Worm (Caenorhabditis elegans): ENCODE results near the gene ubc-24.

Gene ubc-24

ce11 chrII:8437035-8437434 lies 31.6 kb downstream of the ubc-24 start, which contains the start of gene acp-3:
Gene acp-3 (minus strand): TSS chrII:8437135.
- no peak for TF ChIP-seq mel-28 (tag; optimal IDR thresholded peaks at IDR 0.05; ENCODE audit: borderline replicate concordance)
- TF ChIP-seq F49E8.2 (tag; optimal IDR thresholded peaks at IDR 0.05; ENCODE audit: insufficient read depth): no peak
- no peak for TF ChIP-seq zfh-2 (GFP tag; conservative IDR thresholded peaks at IDR 0.05)
- TF ChIP-seq attf-3 (GFP tag; conservative IDR thresholded peaks at IDR 0.05): no peak
- no peak for TF ChIP-seq snpc-1.1 (tag; optimal IDR thresholded peaks at IDR 0.05; ENCODE audit: insufficient read depth)

ce11 chrII:8438791-8439287 lies 33.4 kb downstream of the ubc-24 start, which contains the start of gene lips-10:
Gene lips-10 (plus strand): TSS chrII:8439168.
- TF ChIP-seq rcor-1 (GFP tag; IDR thresholded peaks at IDR 0.05) (no peak), mxl-1 (tag; optimal IDR thresholded peaks at IDR 0.05) (no peak), lin-35 (GFP tag; optimal IDR thresholded peaks at IDR 0.05) (no peak), attf-5 (GFP tag; optimal IDR thresholded peaks at IDR 0.05) (no peak), B0019.2 (GFP tag; conservative IDR thresholded peaks at IDR 0.05) (no peak)

DNA sequence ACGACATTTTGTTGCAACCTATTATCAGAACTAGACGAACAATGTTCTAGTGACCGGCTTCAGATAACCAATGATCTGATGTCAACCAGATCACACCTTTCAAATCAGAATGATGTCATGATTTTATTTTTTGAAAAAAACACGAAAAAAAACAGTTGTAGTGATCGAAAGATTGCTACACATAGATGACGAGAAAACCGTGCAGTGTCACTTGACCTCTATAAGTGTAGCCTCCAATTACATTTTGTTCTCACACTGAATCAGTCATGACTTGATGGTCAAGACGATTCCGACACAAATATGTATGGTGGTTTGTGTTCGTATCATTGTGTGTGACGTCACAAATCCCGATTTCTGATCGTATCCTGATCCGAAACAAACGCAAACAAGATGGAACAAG lies 34.7 kb downstream of the ubc-24 start:
- TF ChIP-seq lin-35 (GFP tag; optimal IDR thresholded peaks at IDR 0.05) (no peak), fkh-3 (tag; optimal IDR thresholded peaks at IDR 0.05) (no peak), unc-62 (GFP tag; optimal IDR thresholded peaks at IDR 0.05) (no peak), atf-7 (tag; optimal IDR thresholded peaks at IDR 0.05) (peak; percentile 6), ama-1 (optimal IDR thresholded peaks at IDR 0.05) (peak; percentile 68), ama-1 (GFP tag; optimal IDR thresholded peaks at IDR 0.05) (no peak), akir-1 (GFP tag; optimal IDR thresholded peaks at IDR 0.05) (no peak), bed-1 (GFP tag; IDR thresholded peaks at IDR 0.05) (no peak), lin-40 (tag; optimal IDR thresholded peaks at IDR 0.05) (peak; percentile 3), madf-8 (GFP tag; conservative IDR thresholded peaks at IDR 0.05) (no peak), ZK185.1 (tag; optimal IDR thresholded peaks at IDR 0.05; ENCODE audit: poor library complexity, severe bottlenecking) (no peak), sdz-38 (tag; optimal IDR thresholded peaks at IDR 0.05) (no peak), mel-28 (tag; optimal IDR thresholded peaks at IDR 0.05; ENCODE audit: borderline replicate concordance) (no peak), tbp1 (GFP tag; optimal IDR thresholded peaks at IDR 0.05) (no peak), sea-2 (GFP tag; IDR thresholded peaks at IDR 0.05) (no peak), dox-1 (GFP tag; IDR thresholded peaks at IDR 0.05) (no peak), madf-3 (GFP tag; IDR thresholded peaks at IDR 0.05) (no peak), lin-54 (GFP tag; optimal IDR thresholded peaks at IDR 0.05) (no peak), pha-4 (tag; optimal IDR thresholded peaks at IDR 0.05) (no peak), die-1 (tag; optimal IDR thresholded peaks at IDR 0.05) (no peak), rec-8 (tag; optimal IDR thresholded peaks at IDR 0.05) (no peak), nhr-27 (tag; optimal IDR thresholded peaks at IDR 0.05) (no peak), let-607 (tag; optimal IDR thresholded peaks at IDR 0.05) (no peak), ceh-58 (GFP tag; IDR thresholded peaks at IDR 0.05) (no peak), ceh-100 (GFP tag; IDR thresholded peaks at IDR 0.05) (no peak), aptf-3 (GFP tag; IDR thresholded peaks at IDR 0.05) (no peak)

DNA sequence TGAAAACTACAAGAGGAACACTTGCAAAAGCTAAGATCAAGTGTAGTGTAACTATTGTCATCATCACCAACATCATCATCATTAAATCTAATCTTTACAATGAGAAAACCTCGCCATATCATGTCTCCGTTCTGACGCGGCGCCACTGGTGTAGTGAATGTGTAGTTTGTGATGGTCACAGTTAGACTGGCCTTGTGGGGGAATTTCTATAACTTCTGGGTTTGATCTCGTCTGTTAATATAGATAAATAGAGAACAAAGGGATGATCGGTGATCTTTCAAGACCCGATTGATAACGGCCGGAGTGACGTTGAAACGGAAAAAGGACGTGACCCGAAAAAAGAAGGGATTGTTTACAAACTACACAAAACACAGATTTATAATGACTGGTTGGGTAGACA lies 35.4 kb downstream of the ubc-24 start:
- no peak for TF ChIP-seq mxl-1 (tag; optimal IDR thresholded peaks at IDR 0.05)
- peak; percentile 29 for TF ChIP-seq ztf-26 (tag; optimal IDR thresholded peaks at IDR 0.05)
- TF ChIP-seq nfya-2 (GFP tag; IDR thresholded peaks at IDR 0.05): no peak
- TF ChIP-seq dpff-1 (tag; optimal IDR thresholded peaks at IDR 0.05): no peak
- no peak for TF ChIP-seq snpc-4 (GFP tag; optimal IDR thresholded peaks at IDR 0.05)
- TF ChIP-seq snpc-4 (tag; optimal IDR thresholded peaks at IDR 0.05): no peak
- no peak for TF ChIP-seq madf-3 (GFP tag; IDR thresholded peaks at IDR 0.05)
- no peak for TF ChIP-seq ztf-18 (tag; optimal IDR thresholded peaks at IDR 0.05)
- TF ChIP-seq ekl-4 (GFP tag; IDR thresholded peaks at IDR 0.05): no peak
- TF ChIP-seq F52B5.7 (tag; optimal IDR thresholded peaks at IDR 0.05): no peak
- peak; percentile 6 for TF ChIP-seq somi-1 (GFP tag; optimal IDR thresholded peaks at IDR 0.05)
- no peak for TF ChIP-seq rpc-1 (optimal IDR thresholded peaks at IDR 0.05)
- no peak for TF ChIP-seq rpc-1 (tag; optimal IDR thresholded peaks at IDR 0.05)
- no peak for TF ChIP-seq K12H6.12 (tag; optimal IDR thresholded peaks at IDR 0.05)

Data from whole organism, young adult.